Worm (Caenorhabditis elegans): ENCODE data around the gene cdh-3.

DNA sequence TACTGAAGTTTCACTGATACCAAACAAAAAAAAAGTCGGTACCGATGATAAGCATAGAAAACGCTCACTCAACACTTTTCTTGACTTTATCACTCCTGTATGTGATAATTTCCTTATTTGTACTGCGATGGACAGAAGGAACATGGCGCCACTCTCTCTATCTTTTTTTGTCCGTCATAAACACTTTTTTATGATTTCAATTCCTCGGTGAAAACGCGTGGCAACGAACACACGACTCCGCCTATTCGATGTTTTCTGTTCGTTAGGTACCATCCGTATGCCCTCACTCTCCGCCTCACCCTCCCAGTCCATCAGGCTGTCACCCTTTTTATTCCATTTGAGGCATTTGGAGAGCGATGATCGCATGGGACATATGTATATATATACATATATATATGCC lies 23.9 kb downstream of the cdh-3 start:
- TF ChIP-seq unc-62 (GFP tag; optimal IDR thresholded peaks at IDR 0.05) (no peak), ama-1 (optimal IDR thresholded peaks at IDR 0.05) (no peak), skn-1 (tag; optimal IDR thresholded peaks at IDR 0.05) (no peak)

Data from whole organism, L2 larva.